Worm (Caenorhabditis elegans): ENCODE data around the gene C03H12.1.
A peak's percentile ranks its signal among the peaks of the same experiment; 100 is the strongest.

C03H12.1 gene

DNA sequence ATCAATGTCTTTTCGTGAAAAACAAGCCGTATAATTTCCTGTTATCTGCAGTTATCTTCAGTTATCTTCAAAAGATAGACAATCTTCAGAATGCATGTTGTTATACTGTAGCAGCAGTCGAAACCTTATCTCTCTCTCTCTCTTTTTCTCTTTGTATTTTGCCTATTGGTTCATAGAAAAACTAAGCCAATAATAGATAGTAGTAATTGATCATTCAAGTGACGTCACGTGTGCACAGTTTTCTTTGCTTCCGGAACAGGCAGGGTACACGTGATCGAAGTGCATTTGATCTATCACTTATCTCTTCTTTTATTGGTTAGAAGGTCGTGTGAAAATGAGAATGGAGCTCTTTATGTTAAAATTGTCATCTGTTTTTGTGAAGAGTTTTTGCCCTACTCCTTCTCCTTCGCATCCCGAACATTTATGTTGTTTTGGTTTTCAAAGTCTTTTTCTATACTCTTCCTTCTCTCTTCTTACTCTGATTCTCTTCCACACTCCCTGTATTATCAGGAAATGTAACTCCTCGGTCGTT, 15.4 kb downstream of the C03H12.1 start:
- TF ChIP-seq tbx-11 (GFP tag; IDR thresholded peaks at IDR 0.05) (no peak), ama-1 (optimal IDR thresholded peaks at IDR 0.05) (no peak), B0310.2 (tag; optimal IDR thresholded peaks at IDR 0.05) (no peak), F13C5.2 (tag; optimal IDR thresholded peaks at IDR 0.05) (no peak), tbx-37 (GFP tag; conservative IDR thresholded peaks at IDR 0.05) (no peak)

DNA sequence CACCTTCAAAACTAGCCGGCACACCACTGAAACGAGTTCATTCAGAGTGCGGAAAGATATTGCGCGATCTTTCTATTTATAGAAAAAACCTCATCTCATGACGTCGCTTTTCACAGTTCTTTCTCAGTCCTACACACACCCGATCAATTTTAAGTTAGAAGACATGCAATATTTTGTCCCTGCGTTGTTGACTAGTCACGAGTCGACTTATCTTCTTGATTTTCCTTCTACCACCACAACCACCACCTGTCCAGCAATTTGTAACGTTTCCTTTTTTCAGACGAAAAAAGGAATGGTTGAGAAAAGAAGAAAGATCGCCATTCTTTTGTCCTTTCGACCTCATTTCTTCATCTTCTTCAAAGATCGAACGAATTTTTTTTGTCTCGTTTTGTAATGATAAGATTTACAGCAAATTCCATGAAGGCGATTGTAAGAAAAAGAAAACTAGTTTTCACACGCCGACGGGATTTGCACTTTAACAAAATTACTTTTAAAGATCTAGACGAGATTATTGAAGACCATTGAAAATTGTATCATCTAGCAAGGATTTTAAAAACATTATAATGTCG, 16.9 kb downstream of the C03H12.1 start:
- TF ChIP-seq tbx-11 (GFP tag; IDR thresholded peaks at IDR 0.05) = no peak
- no peak for TF ChIP-seq hmbx-1 (tag; optimal IDR thresholded peaks at IDR 0.05)
- no peak for TF ChIP-seq sea-1 (GFP tag; conservative IDR thresholded peaks at IDR 0.05)
- no peak for TF ChIP-seq tra-4 (tag; optimal IDR thresholded peaks at IDR 0.05)
- TF ChIP-seq ceh-36 (tag; optimal IDR thresholded peaks at IDR 0.05) = no peak
- TF ChIP-seq ets-7 (tag; optimal IDR thresholded peaks at IDR 0.05) = no peak
- no peak for TF ChIP-seq B0310.2 (tag; optimal IDR thresholded peaks at IDR 0.05)
- TF ChIP-seq pes-1 (GFP tag; IDR thresholded peaks at IDR 0.05) = no peak
- no peak for TF ChIP-seq flt-1 (GFP tag; IDR thresholded peaks at IDR 0.05)
- TF ChIP-seq F13C5.2 (tag; optimal IDR thresholded peaks at IDR 0.05) = no peak

DNA sequence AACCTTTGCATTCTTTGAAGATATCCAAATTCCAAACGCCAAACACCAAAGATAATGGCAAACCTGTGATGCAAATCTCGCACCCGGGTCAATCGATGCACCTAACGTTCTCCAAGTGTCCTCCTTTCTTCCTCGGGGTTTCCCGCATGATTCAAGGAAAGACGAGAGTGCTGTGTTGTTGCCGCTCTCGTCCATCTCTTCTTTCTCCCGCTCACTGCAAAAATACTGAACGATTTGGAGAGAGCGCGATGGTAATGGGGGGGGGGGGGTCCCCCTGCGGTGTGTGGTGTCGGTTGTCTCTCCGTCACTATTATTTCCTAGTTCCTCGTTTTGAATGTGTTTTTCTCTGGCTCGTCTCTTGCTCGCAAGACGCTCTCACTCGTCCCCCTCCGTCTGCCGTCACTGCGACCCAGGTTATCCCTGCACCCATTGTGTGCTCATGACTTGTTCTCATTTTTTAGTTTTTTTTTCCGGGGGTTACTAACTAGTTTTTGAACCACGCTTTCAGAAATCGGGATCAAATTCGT, 18.2 kb downstream of the C03H12.1 start:
- TF ChIP-seq ceh-13 (GFP tag; optimal IDR thresholded peaks at IDR 0.05) = no peak
- TF ChIP-seq pes-1 (GFP tag; IDR thresholded peaks at IDR 0.05) = peak; percentile 44
- no peak; the same call in 1 of the 2 replicates for TF ChIP-seq tbx-11 (GFP tag; IDR thresholded peaks at IDR 0.05)
- TF ChIP-seq ceh-36 (tag; optimal IDR thresholded peaks at IDR 0.05) = no peak
- TF ChIP-seq ama-1 (optimal IDR thresholded peaks at IDR 0.05) = no peak
- TF ChIP-seq tra-4 (tag; optimal IDR thresholded peaks at IDR 0.05) = no peak
- no peak for TF ChIP-seq tbx-37 (GFP tag; conservative IDR thresholded peaks at IDR 0.05)
- TF ChIP-seq sea-1 (GFP tag; conservative IDR thresholded peaks at IDR 0.05) = 0 out of 2 replicates have a peak, but pooled peaks have one; percentile 44
- TF ChIP-seq scrt-1 (GFP tag; IDR thresholded peaks at IDR 0.05) = no peak
- TF ChIP-seq aly-1 (tag; optimal IDR thresholded peaks at IDR 0.05) = peak; percentile 49
- peak; percentile 83 for TF ChIP-seq F13C5.2 (tag; optimal IDR thresholded peaks at IDR 0.05)
- peak; percentile 15; the same call in 1 of the 2 replicates for TF ChIP-seq flt-1 (GFP tag; IDR thresholded peaks at IDR 0.05)
- TF ChIP-seq hmg-4 (GFP tag; optimal IDR thresholded peaks at IDR 0.05) = peak; percentile 87
- peak; percentile 43 for TF ChIP-seq ets-7 (tag; optimal IDR thresholded peaks at IDR 0.05)

DNA sequence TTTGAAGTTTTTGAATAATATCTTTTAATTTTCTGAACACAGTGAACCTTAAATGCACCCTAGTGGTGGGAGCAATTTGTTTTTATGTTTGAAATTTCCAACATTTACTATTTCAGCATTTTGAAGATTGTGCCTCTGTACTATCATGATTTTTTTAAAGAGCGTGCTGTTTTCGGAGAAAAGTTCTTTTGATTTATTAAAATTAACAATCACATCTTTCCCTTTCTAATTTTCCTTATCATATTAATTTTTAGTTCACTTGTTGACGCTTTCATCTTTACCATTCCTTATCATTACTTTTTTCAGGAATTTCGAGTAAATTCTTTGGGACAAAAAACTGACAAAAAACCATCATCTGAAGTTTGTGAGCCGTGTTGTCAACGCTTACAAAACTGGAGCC, 18.7 kb downstream of the C03H12.1 start, which contains the start of gene nhr-48:
Gene nhr-48 (plus strand): TSS at position 301 of the 400 bp plus-strand sequence.
- TF ChIP-seq flt-1 (GFP tag; IDR thresholded peaks at IDR 0.05) (no peak), aly-1 (tag; optimal IDR thresholded peaks at IDR 0.05) (no peak), tbx-11 (GFP tag; IDR thresholded peaks at IDR 0.05) (no peak), ama-1 (optimal IDR thresholded peaks at IDR 0.05) (no peak), hnd-1 (tag; optimal IDR thresholded peaks at IDR 0.05) (no peak), hmg-4 (GFP tag; optimal IDR thresholded peaks at IDR 0.05) (no peak), hmbx-1 (tag; optimal IDR thresholded peaks at IDR 0.05) (no peak), ceh-13 (GFP tag; optimal IDR thresholded peaks at IDR 0.05) (no peak)

DNA sequence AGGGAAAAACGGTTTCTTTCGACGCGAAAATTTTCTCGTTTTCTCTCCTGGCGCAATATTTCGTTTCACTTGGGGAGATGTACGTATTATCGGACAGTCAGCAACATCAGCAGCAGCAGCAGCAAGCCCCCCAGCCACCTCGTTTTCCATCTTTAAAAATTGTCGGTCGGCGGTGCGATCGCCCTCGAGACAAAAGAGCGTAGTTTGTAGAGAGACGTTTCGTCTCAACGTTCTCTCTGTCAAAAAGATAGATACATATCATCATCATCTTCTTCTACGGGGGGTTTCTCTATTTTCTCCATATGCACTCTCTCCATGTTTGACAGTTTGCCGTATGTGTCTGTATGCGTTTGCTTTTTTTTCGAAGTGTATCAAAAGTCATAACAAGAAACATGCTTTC, 20.3 kb downstream of the C03H12.1 start:
- TF ChIP-seq hmbx-1 (tag; optimal IDR thresholded peaks at IDR 0.05) (no peak), ets-7 (tag; optimal IDR thresholded peaks at IDR 0.05) (no peak), F13C5.2 (tag; optimal IDR thresholded peaks at IDR 0.05) (no peak), tra-4 (tag; optimal IDR thresholded peaks at IDR 0.05) (no peak), pes-1 (GFP tag; IDR thresholded peaks at IDR 0.05) (no peak), scrt-1 (GFP tag; IDR thresholded peaks at IDR 0.05) (no peak), hmg-4 (GFP tag; optimal IDR thresholded peaks at IDR 0.05) (peak; percentile 30)

DNA sequence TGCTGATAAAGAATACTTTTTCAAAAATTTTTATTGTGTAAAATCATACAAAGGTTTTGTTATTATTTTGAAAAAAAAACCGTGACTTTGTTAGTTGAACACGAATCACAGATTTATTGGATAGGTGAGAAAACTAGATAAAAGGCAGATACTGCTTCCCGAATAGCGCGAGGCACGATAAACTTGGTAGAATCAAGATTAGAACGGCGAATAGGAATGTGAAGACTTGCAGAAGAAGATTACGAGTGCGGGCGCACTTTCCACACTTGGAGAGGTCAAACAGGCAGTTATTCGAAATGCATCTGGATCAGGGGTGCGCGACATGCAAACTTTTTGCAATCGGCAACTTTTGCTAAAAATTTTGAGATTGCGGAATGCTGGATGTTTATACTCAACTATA, 23.9 kb downstream of the C03H12.1 start:
- TF ChIP-seq scrt-1 (GFP tag; IDR thresholded peaks at IDR 0.05) (no peak), hmg-4 (GFP tag; optimal IDR thresholded peaks at IDR 0.05) (no peak), ceh-36 (tag; optimal IDR thresholded peaks at IDR 0.05) (no peak), ets-7 (tag; optimal IDR thresholded peaks at IDR 0.05) (no peak), F13C5.2 (tag; optimal IDR thresholded peaks at IDR 0.05) (no peak), sea-1 (GFP tag; conservative IDR thresholded peaks at IDR 0.05) (no peak), aly-1 (tag; optimal IDR thresholded peaks at IDR 0.05) (no peak), ama-1 (optimal IDR thresholded peaks at IDR 0.05) (no peak), tbx-37 (GFP tag; conservative IDR thresholded peaks at IDR 0.05) (no peak), B0310.2 (tag; optimal IDR thresholded peaks at IDR 0.05) (no peak), hnd-1 (tag; optimal IDR thresholded peaks at IDR 0.05) (no peak), flt-1 (GFP tag; IDR thresholded peaks at IDR 0.05) (no peak), ceh-13 (GFP tag; optimal IDR thresholded peaks at IDR 0.05) (no peak)

DNA sequence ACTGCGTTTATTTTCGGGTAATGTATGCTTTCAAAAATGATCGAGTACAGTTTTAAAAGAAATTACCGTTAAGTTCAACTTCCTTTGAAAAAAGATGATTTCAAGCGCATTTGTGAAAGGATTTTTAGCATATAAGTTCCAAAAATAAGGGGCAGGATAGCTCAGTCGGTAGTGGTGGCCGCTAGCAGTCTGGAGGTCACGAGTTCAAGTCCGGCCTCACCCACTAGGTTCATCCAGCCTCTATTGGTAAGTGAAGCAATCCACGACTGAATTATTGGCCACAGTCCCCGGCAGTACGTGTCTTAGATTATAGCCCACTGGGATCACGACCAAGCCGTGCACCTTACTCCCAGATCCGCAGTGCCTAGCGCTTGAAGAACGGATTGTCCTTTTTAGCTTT, 27.7 kb downstream of the C03H12.1 start:
- no peak for TF ChIP-seq sea-1 (GFP tag; conservative IDR thresholded peaks at IDR 0.05)
- no peak for TF ChIP-seq B0310.2 (tag; optimal IDR thresholded peaks at IDR 0.05)
- no peak for TF ChIP-seq tra-4 (tag; optimal IDR thresholded peaks at IDR 0.05)
- no peak for TF ChIP-seq flt-1 (GFP tag; IDR thresholded peaks at IDR 0.05)
- TF ChIP-seq hmbx-1 (tag; optimal IDR thresholded peaks at IDR 0.05) = no peak
- TF ChIP-seq pes-1 (GFP tag; IDR thresholded peaks at IDR 0.05) = no peak
- no peak for TF ChIP-seq aly-1 (tag; optimal IDR thresholded peaks at IDR 0.05)
- TF ChIP-seq tbx-37 (GFP tag; conservative IDR thresholded peaks at IDR 0.05) = no peak
- TF ChIP-seq tbx-11 (GFP tag; IDR thresholded peaks at IDR 0.05) = no peak
- no peak for TF ChIP-seq ets-7 (tag; optimal IDR thresholded peaks at IDR 0.05)
- TF ChIP-seq ama-1 (optimal IDR thresholded peaks at IDR 0.05) = no peak
- no peak for TF ChIP-seq hmg-4 (GFP tag; optimal IDR thresholded peaks at IDR 0.05)
- no peak for TF ChIP-seq scrt-1 (GFP tag; IDR thresholded peaks at IDR 0.05)
- no peak for TF ChIP-seq ceh-36 (tag; optimal IDR thresholded peaks at IDR 0.05)
- no peak for TF ChIP-seq hnd-1 (tag; optimal IDR thresholded peaks at IDR 0.05)
- no peak for TF ChIP-seq F13C5.2 (tag; optimal IDR thresholded peaks at IDR 0.05)
- no peak for TF ChIP-seq ceh-13 (GFP tag; optimal IDR thresholded peaks at IDR 0.05)

Measured in whole organism, early embryonic.